Worm (Caenorhabditis elegans) whole organism, late embryonic: ENCODE results near the gene ttll-12.

ENCODE experiments used
- C08G9.2 ChIP-seq: sonication (generic microtip); optimal IDR thresholded peaks from 2 replicates; lab custom pipeline; 2016; ENCODE audit warnings: mild to moderate bottlenecking, missing genetic modification characterization, moderate library complexity, missing compliant biosample characterization
- C38D4.7 ChIP-seq: fragments of 200-800 bp; sonication (Bioruptor generic); optimal IDR thresholded peaks from 2 replicates; lab custom pipeline; 2018; ENCODE audit warnings: mild to moderate bottlenecking, missing genetic modification characterization, moderate library complexity, missing compliant biosample characterization
- F13H6.1 ChIP-seq: sonication (generic microtip); optimal IDR thresholded peaks from 2 replicates; lab custom pipeline; 2016; ENCODE audit warnings: missing genetic modification characterization, missing compliant biosample characterization
- K09A11.1 ChIP-seq: sonication (generic microtip); optimal IDR thresholded peaks from 2 replicates; lab custom pipeline; 2017; ENCODE audit warnings: antibody characterized with exemption, mild to moderate bottlenecking, missing genetic modification characterization, missing compliant biosample characterization; ENCODE audit not compliant: insufficient read depth
- Y22D7AL.16 ChIP-seq: sonication (generic microtip); optimal IDR thresholded peaks from 2 replicates; lab custom pipeline; 2016; ENCODE audit warnings: missing genetic modification characterization, missing compliant biosample characterization
- ahr-1 ChIP-seq: sonication (generic microtip); optimal IDR thresholded peaks from 2 replicates; lab custom pipeline; 2016; ENCODE audit warnings: missing genetic modification characterization, missing compliant biosample characterization
- ama-1 ChIP-seq: fragments of 150-350 bp; optimal IDR thresholded peaks from 2 replicates; lab custom pipeline; 2014
- ceh-18 ChIP-seq: sonication (generic microtip); optimal IDR thresholded peaks from 2 replicates; lab custom pipeline; 2016; ENCODE audit warnings: missing genetic modification characterization, missing compliant biosample characterization
- ceh-19 ChIP-seq: fragments of 200-800 bp; sonication (Bioruptor generic); optimal IDR thresholded peaks from 2 replicates; lab custom pipeline; 2018; ENCODE audit warnings: mild to moderate bottlenecking, missing genetic modification characterization, missing compliant biosample characterization
- ceh-22 ChIP-seq: sonication (generic microtip); optimal IDR thresholded peaks from 2 replicates; lab custom pipeline; 2017; ENCODE audit warnings: missing biosample characterization, missing genetic modification characterization
- ceh-30 ChIP-seq: fragments of 150-350 bp; optimal IDR thresholded peaks from 2 replicates; lab custom pipeline; 2014; ENCODE audit warnings: missing biosample characterization, missing genetic modification characterization
- ceh-34 ChIP-seq: sonication (generic microtip); optimal IDR thresholded peaks from 2 replicates; lab custom pipeline; 2016; ENCODE audit warnings: mild to moderate bottlenecking, missing genetic modification characterization, missing compliant biosample characterization
- ceh-48 ChIP-seq: sonication (generic microtip); optimal IDR thresholded peaks from 2 replicates; lab custom pipeline; 2016; ENCODE audit warnings: missing genetic modification characterization, inconsistent platforms, missing compliant biosample characterization
- che-1 ChIP-seq: sonication (generic microtip); optimal IDR thresholded peaks from 2 replicates; lab custom pipeline; 2016; ENCODE audit warnings: mild to moderate bottlenecking, missing genetic modification characterization, missing compliant biosample characterization
- eyg-1 ChIP-seq: sonication (generic microtip); optimal IDR thresholded peaks from 2 replicates; lab custom pipeline; 2016; ENCODE audit warnings: missing genotype, missing genetic modification characterization, missing compliant biosample characterization
- fax-1 ChIP-seq: sonication (generic microtip); optimal IDR thresholded peaks from 2 replicates; lab custom pipeline; 2016; ENCODE audit warnings: missing genotype, missing genetic modification characterization, missing compliant biosample characterization
- fkh-10 ChIP-seq: fragments of 150-350 bp; optimal IDR thresholded peaks from 2 replicates; lab custom pipeline; 2014; ENCODE audit warnings: missing biosample characterization, missing genetic modification reagents, missing genetic modification characterization
- gmeb-2 ChIP-seq: sonication (generic microtip); optimal IDR thresholded peaks from 2 replicates; lab custom pipeline; 2016; ENCODE audit warnings: missing genetic modification characterization, inconsistent platforms, missing compliant biosample characterization
- hlh-13 ChIP-seq: fragments of 200-800 bp; sonication (Bioruptor generic); optimal IDR thresholded peaks from 2 replicates; lab custom pipeline; 2018; ENCODE audit warnings: mild to moderate bottlenecking, missing genetic modification characterization, missing compliant biosample characterization
- hlh-15 ChIP-seq: sonication (generic microtip); optimal IDR thresholded peaks from 2 replicates; lab custom pipeline; 2016; ENCODE audit warnings: missing genetic modification characterization, missing compliant biosample characterization
- hlh-30 ChIP-seq: sonication (generic microtip); optimal IDR thresholded peaks from 2 replicates; lab custom pipeline; 2017; ENCODE audit warnings: antibody characterized with exemption, missing genetic modification characterization, missing compliant biosample characterization; ENCODE audit not compliant: insufficient read depth
- hlh-6 ChIP-seq: sonication (generic microtip); optimal IDR thresholded peaks from 2 replicates; lab custom pipeline; 2016; ENCODE audit warnings: missing genotype, missing genetic modification characterization, missing compliant biosample characterization
- lin-11 ChIP-seq: fragments of 200-800 bp; sonication (Bioruptor generic); optimal IDR thresholded peaks from 2 replicates; lab custom pipeline; 2018; ENCODE audit warnings: mild to moderate bottlenecking, missing genetic modification characterization, missing compliant biosample characterization
- madf-2 ChIP-seq: sonication (generic microtip); optimal IDR thresholded peaks from 2 replicates; lab custom pipeline; 2017; ENCODE audit warnings: missing genetic modification characterization, missing compliant biosample characterization
- mec-3 ChIP-seq: sonication (generic microtip); optimal IDR thresholded peaks from 2 replicates; lab custom pipeline; 2016; ENCODE audit warnings: borderline replicate concordance, missing genetic modification characterization, missing compliant biosample characterization
- nfya-1 ChIP-seq: sonication (generic microtip); optimal IDR thresholded peaks from 2 replicates; lab custom pipeline; 2017; ENCODE audit warnings: missing genetic modification characterization, mild to moderate bottlenecking, missing compliant biosample characterization, antibody characterized with exemption, moderate library complexity
- nhr-232 ChIP-seq: sonication (generic microtip); optimal IDR thresholded peaks from 2 replicates; lab custom pipeline; 2016; ENCODE audit warnings: missing genetic modification characterization, missing compliant biosample characterization
- odd-2 ChIP-seq: sonication (generic microtip); optimal IDR thresholded peaks from 2 replicates; lab custom pipeline; 2017; ENCODE audit warnings: antibody characterized with exemption, mild to moderate bottlenecking, missing genetic modification characterization, missing compliant biosample characterization
- pag-3 ChIP-seq: sonication (generic microtip); optimal IDR thresholded peaks from 2 replicates; lab custom pipeline; 2016; ENCODE audit warnings: missing compliant biosample characterization, missing genetic modification characterization, borderline replicate concordance
- pax-1 ChIP-seq: fragments of 150-350 bp; optimal IDR thresholded peaks from 2 replicates; lab custom pipeline; 2014; ENCODE audit warnings: missing biosample characterization, missing genetic modification characterization
- pha-2 ChIP-seq: sonication (generic microtip); optimal IDR thresholded peaks from 2 replicates; lab custom pipeline; 2017; ENCODE audit warnings: mild to moderate bottlenecking, missing genetic modification characterization, missing compliant biosample characterization
- pqm-1 ChIP-seq: sonication (generic microtip); optimal IDR thresholded peaks from 2 replicates; lab custom pipeline; 2016; ENCODE audit warnings: missing genetic modification characterization, missing compliant biosample characterization
- pros-1 ChIP-seq: fragments of 150-350 bp; optimal IDR thresholded peaks from 2 replicates; lab custom pipeline; 2014; ENCODE audit warnings: missing biosample characterization, missing genetic modification reagents, missing genetic modification characterization
- ref-2 ChIP-seq: sonication (generic microtip); optimal IDR thresholded peaks from 2 replicates; lab custom pipeline; 2016; ENCODE audit warnings: missing genetic modification characterization, missing compliant biosample characterization
- syd-9 ChIP-seq: sonication (generic microtip); optimal IDR thresholded peaks from 2 replicates; lab custom pipeline; 2016; ENCODE audit warnings: mild to moderate bottlenecking, missing genetic modification characterization, moderate library complexity, missing compliant biosample characterization
- ttx-3 ChIP-seq: sonication (generic microtip); optimal IDR thresholded peaks from 2 replicates; lab custom pipeline; 2016; ENCODE audit warnings: missing genetic modification reagents, missing genetic modification characterization, missing compliant biosample characterization
- unc-42 ChIP-seq: sonication (generic microtip); optimal IDR thresholded peaks from 2 replicates; lab custom pipeline; 2016; ENCODE audit warnings: missing genotype, missing genetic modification characterization, missing compliant biosample characterization
- zip-5 ChIP-seq: sonication (generic microtip); optimal IDR thresholded peaks from 2 replicates; lab custom pipeline; 2016; ENCODE audit warnings: missing genetic modification characterization, missing compliant biosample characterization
- ztf-16 ChIP-seq: sonication (generic microtip); optimal IDR thresholded peaks from 2 replicates; lab custom pipeline; 2017; ENCODE audit warnings: missing genetic modification characterization, missing compliant biosample characterization

The ttll-12 gene

ce11 chrII:9369394-9369793 lies 30.6 kb downstream of the ttll-12 start:
- TF ChIP-seq ama-1 (lab: Kevin White, UChicago) (no peak), unc-42 (no peak), ref-2 (tag; lab: Kevin White, UChicago) (no peak), nfya-1 (tag; lab: Kevin White, UChicago) (no peak), pag-3 (no peak), Y22D7AL.16 (tag; lab: Kevin White, UChicago) (no peak), madf-2 (tag; lab: Kevin White, UChicago) (no peak), hlh-30 (tag; lab: Kevin White, UChicago) (no peak), odd-2 (tag; lab: Kevin White, UChicago) (no peak), ceh-18 (tag; lab: Kevin White, UChicago) (no peak), C38D4.7 (GFP tag; lab: Kevin White, UChicago) (no peak), hlh-6 (tag; lab: Kevin White, UChicago) (no peak), ceh-48 (tag; lab: Kevin White, UChicago) (no peak), ttx-3 (tag; lab: Kevin White, UChicago) (no peak)

ce11 chrII:9372393-9372792 lies 33.6 kb downstream of the ttll-12 start, which contains the start of gene C06C3.3:
TSS of gene C06C3.3 (minus strand) at chrII:9372493.
- TF ChIP-seq pax-1 (tag; lab: Kevin White, UChicago) (no peak), ama-1 (lab: Kevin White, UChicago) (no peak), C38D4.7 (GFP tag; lab: Kevin White, UChicago) (no peak), ztf-16 (tag; lab: Kevin White, UChicago) (no peak), che-1 (tag; lab: Kevin White, UChicago) (no peak), lin-11 (tag; lab: Kevin White, UChicago) (no peak), mec-3 (tag; lab: Kevin White, UChicago) (no peak), pag-3 (no peak), madf-2 (tag; lab: Kevin White, UChicago) (no peak), ceh-19 (GFP tag; lab: Kevin White, UChicago) (no peak), K09A11.1 (tag; lab: Kevin White, UChicago) (no peak), gmeb-2 (no peak), ceh-30 (tag; lab: Kevin White, UChicago) (no peak)

- no peak for TF ChIP-seq fax-1 (tag; lab: Kevin White, UChicago)
- no peak for TF ChIP-seq eyg-1 (tag; lab: Kevin White, UChicago)
- no peak for TF ChIP-seq fkh-10 (GFP tag; lab: Kevin White, UChicago)
- no peak for TF ChIP-seq C08G9.2 (tag; lab: Kevin White, UChicago)
- no peak for TF ChIP-seq unc-42
Observed at ce11 chrII:9372991-9373390, 34.2 kb downstream of the ttll-12 start, which contains the start of gene C06C3.4. TSS of gene C06C3.4 (plus strand) at chrII:9373291.

- TF ChIP-seq F13H6.1 (tag; lab: Kevin White, UChicago) (no peak), zip-5 (tag; lab: Kevin White, UChicago) (no peak), nhr-232 (tag; lab: Kevin White, UChicago) (no peak), hlh-30 (tag; lab: Kevin White, UChicago) (no peak), pqm-1 (no peak), pros-1 (tag; lab: Kevin White, UChicago) (no peak), odd-2 (tag; lab: Kevin White, UChicago) (no peak), ceh-19 (GFP tag; lab: Kevin White, UChicago) (no peak)
Observed at ce11 chrII:9374807-9375206, 36.0 kb downstream of the ttll-12 start, which contains the start of gene C06C3.12. TSS of gene C06C3.12 (plus strand) at chrII:9375107.

- TF ChIP-seq hlh-13: no peak
- TF ChIP-seq syd-9 (tag; lab: Kevin White, UChicago): no peak
- no peak for TF ChIP-seq ceh-22 (tag; lab: Kevin White, UChicago)
- TF ChIP-seq nfya-1 (tag; lab: Kevin White, UChicago): no peak
- TF ChIP-seq ceh-34 (tag; lab: Kevin White, UChicago): no peak
- no peak for TF ChIP-seq pha-2 (tag; lab: Kevin White, UChicago)
- no peak for TF ChIP-seq ceh-48 (tag; lab: Kevin White, UChicago)
- TF ChIP-seq hlh-15: no peak
- no peak for TF ChIP-seq ahr-1 (tag; lab: Kevin White, UChicago)
- no peak for TF ChIP-seq nhr-232 (tag; lab: Kevin White, UChicago)
- TF ChIP-seq, all 69 proteins: peak for 0
Observed at ce11 chrII:9377158-9377557, 38.4 kb downstream of the ttll-12 start, which contains the start of gene C06C3.10. TSS of gene C06C3.10 (minus strand) at chrII:9377258.
